Fruit fly (Drosophila melanogaster) Kc167 (cell line): ENCODE results near the gene CG11771.

Experiments used
- Myc ChIP-seq: fragments of >200 bp; optimal IDR thresholded peaks from 2 replicates; lab custom pipeline; 2017; ENCODE audit warnings: missing external identifiers
- Sin3A ChIP-seq: fragments of >200 bp; optimal IDR thresholded peaks from 2 replicates; lab custom pipeline; 2018; ENCODE audit warnings: missing external identifiers
- insv ChIP-seq: fragments of >200 bp; optimal IDR thresholded peaks from 3 replicates; lab custom pipeline; 2018; ENCODE audit warnings: missing external identifiers
- ttk ChIP-seq: sonication (Bioruptor generic); optimal IDR thresholded peaks from 2 replicates; lab custom pipeline; 2017; ENCODE audit warnings: missing external identifiers

CG11771 gene

DNA sequence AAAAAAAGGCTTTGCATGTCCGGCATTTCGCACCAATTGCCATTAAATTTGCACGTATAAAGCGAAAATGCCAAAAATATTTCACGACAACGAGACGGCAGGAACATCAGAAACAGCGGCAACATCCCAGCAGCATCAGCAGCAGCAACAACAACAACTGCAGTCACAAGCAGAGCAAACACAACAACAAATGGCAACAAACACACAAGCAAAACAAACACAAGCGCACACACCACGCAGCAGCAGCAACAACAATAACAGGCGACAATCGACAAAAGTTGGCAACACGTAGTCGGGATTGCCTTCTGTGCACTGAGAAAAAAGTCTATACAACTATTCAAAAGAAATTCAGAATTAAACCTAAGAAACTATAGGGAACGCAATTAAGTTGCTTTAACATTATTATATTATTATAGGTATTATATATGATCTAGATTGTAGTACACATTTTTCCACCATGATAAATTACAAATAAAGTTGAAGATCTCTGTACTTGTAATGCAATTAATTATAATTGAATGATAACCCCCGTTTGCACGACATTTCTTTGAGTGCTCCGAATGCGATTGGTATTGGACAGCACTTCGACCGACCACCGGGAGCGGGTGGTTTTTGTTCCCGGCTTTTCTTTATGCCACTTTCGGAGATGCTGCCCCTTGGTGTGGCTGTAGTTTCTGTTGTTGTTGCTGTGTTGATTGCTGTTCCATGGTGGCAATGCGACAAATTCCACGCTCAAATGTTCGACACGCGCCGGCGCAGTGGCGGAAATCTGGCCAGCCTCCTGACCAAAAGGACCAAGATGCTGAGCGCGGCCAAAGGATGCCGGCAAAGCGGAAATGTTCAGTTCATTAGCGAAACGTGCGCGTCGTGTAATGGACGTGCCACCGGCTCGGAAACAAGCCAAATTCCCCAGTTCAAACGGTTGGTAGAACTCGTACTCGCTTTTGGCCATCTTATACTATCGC is 52.0 kb downstream of the CG11771 start, which contains the start of gene tnc:
TSS of gene tnc (plus strand) at position 848 of the 965 bp plus-strand sequence.
- no peak for TF ChIP-seq Sin3A (lab: Kevin White, UChicago)
- no peak for TF ChIP-seq insv
- TF ChIP-seq ttk: no peak
- no peak for TF ChIP-seq Myc
